Fruit fly (Drosophila melanogaster) whole organism, prepupa: ENCODE measurements around the gene HHEX.

Source experiments
- CG10631 ChIP-seq: fragments of 200-800 bp; sonication (Bioruptor generic); optimal IDR thresholded peaks from 2 replicates; lab custom pipeline; 2016; ENCODE audit warnings: missing biosample characterization, missing genetic modification characterization
- CG11294 ChIP-seq: fragments of 200-800 bp; sonication (Bioruptor generic); IDR thresholded peaks from 2 replicates; pipeline ENCODE4 v1.3.6; 2022; ENCODE audit warnings: missing biosample characterization, missing genetic modification characterization
- CG11902 ChIP-seq: fragments of 200-800 bp; sonication (Bioruptor generic); optimal IDR thresholded peaks from 3 replicates; lab custom pipeline; 2016; ENCODE audit warnings: missing biosample characterization, missing genetic modification characterization
- CG34406 ChIP-seq: fragments of 200-800 bp; sonication (Bioruptor generic); optimal IDR thresholded peaks from 3 replicates; lab custom pipeline; 2016; ENCODE audit warnings: missing biosample characterization, missing genetic modification characterization
- CG3919 ChIP-seq: fragments of 200-800 bp; sonication (Bioruptor generic); optimal IDR thresholded peaks from 3 replicates; lab custom pipeline; 2016; ENCODE audit warnings: missing biosample characterization, missing genetic modification characterization
- CG4318 ChIP-seq: fragments of 200-800 bp; sonication (Bioruptor generic); optimal IDR thresholded peaks from 3 replicates; lab custom pipeline; 2017; ENCODE audit warnings: missing biosample characterization, mild to moderate bottlenecking, missing genetic modification characterization
- CG6792 ChIP-seq: fragments of 200-800 bp; sonication (Bioruptor generic); optimal IDR thresholded peaks from 3 replicates; lab custom pipeline; 2016; ENCODE audit warnings: missing biosample characterization, missing genetic modification characterization
- CG7368 ChIP-seq: fragments of 200-800 bp; sonication (Bioruptor generic); optimal IDR thresholded peaks from 3 replicates; lab custom pipeline; 2016; ENCODE audit warnings: missing biosample characterization, missing genetic modification characterization
- CG8119 ChIP-seq: fragments of 200-800 bp; sonication (Bioruptor generic); IDR thresholded peaks from 3 replicates; pipeline ENCODE4 v1.3.6; 2022; ENCODE audit warnings: missing biosample characterization, missing genetic modification characterization
- CG9139 ChIP-seq: fragments of 200-800 bp; sonication (Bioruptor generic); optimal IDR thresholded peaks from 3 replicates; lab custom pipeline; 2017; ENCODE audit warnings: missing biosample characterization, mild to moderate bottlenecking, missing genetic modification characterization
- Eip75B ChIP-seq: fragments of 200-800 bp; sonication (Bioruptor generic); optimal IDR thresholded peaks from 3 replicates; lab custom pipeline; 2016; ENCODE audit warnings: missing biosample characterization, missing genetic modification characterization
- Eip93F ChIP-seq: fragments of 200-800 bp; sonication (Bioruptor generic); optimal IDR thresholded peaks from 2 replicates; lab custom pipeline; 2016; ENCODE audit warnings: missing biosample characterization, mild to moderate bottlenecking, missing genetic modification characterization
- Ets96B ChIP-seq: fragments of 200-800 bp; optimal IDR thresholded peaks from 2 replicates; lab custom pipeline; 2019; ENCODE audit warnings: missing biosample characterization, mild to moderate bottlenecking, missing genetic modification characterization, moderate library complexity
- Hr39 ChIP-seq: fragments of 200-800 bp; sonication (Bioruptor generic); optimal IDR thresholded peaks from 2 replicates; lab custom pipeline; 2016; ENCODE audit warnings: missing biosample characterization, missing genetic modification characterization
- Lpt ChIP-seq: fragments of 200-800 bp; sonication (Bioruptor generic); optimal IDR thresholded peaks from 3 replicates; lab custom pipeline; 2016; ENCODE audit warnings: missing biosample characterization, missing genetic modification characterization
- Met ChIP-seq: fragments of 200-800 bp; sonication (Bioruptor generic); optimal IDR thresholded peaks from 3 replicates; lab custom pipeline; 2016; ENCODE audit warnings: missing biosample characterization, missing genetic modification characterization
- OdsH ChIP-seq: fragments of 200-800 bp; sonication (Bioruptor generic); optimal IDR thresholded peaks from 3 replicates; lab custom pipeline; 2016; ENCODE audit warnings: missing biosample characterization, missing genetic modification characterization
- Smox ChIP-seq: fragments of 200-800 bp; sonication (Bioruptor generic); optimal IDR thresholded peaks from 3 replicates; lab custom pipeline; 2016; ENCODE audit warnings: missing biosample characterization, missing genetic modification characterization
- Sox102F ChIP-seq: fragments of 200-800 bp; sonication (Bioruptor generic); optimal IDR thresholded peaks from 2 replicates; lab custom pipeline; 2016; ENCODE audit warnings: missing biosample characterization, mild to moderate bottlenecking, missing genetic modification characterization
- Sox14 ChIP-seq: fragments of 200-800 bp; sonication (Bioruptor generic); optimal IDR thresholded peaks from 3 replicates; lab custom pipeline; 2016; ENCODE audit warnings: missing biosample characterization, missing genetic modification characterization
- Sox15 ChIP-seq: fragments of 200-800 bp; sonication (Bioruptor generic); optimal IDR thresholded peaks from 3 replicates; lab custom pipeline; 2016; ENCODE audit warnings: missing biosample characterization, missing genetic modification characterization
- achi ChIP-seq: fragments of 200-800 bp; sonication (Bioruptor generic); optimal IDR thresholded peaks from 3 replicates; lab custom pipeline; 2016; ENCODE audit warnings: missing biosample characterization, missing genetic modification characterization
- acj6 ChIP-seq: fragments of 200-800 bp; sonication (Bioruptor generic); optimal IDR thresholded peaks from 3 replicates; lab custom pipeline; 2016; ENCODE audit warnings: missing biosample characterization, missing genetic modification characterization
- dac ChIP-seq: fragments of 200-800 bp; sonication (Bioruptor generic); optimal IDR thresholded peaks from 2 replicates; lab custom pipeline; 2017; ENCODE audit warnings: missing biosample characterization, mild to moderate bottlenecking, missing genetic modification characterization
- dsx ChIP-seq: fragments of 200-800 bp; optimal IDR thresholded peaks from 3 replicates; lab custom pipeline; 2019; ENCODE audit warnings: missing biosample characterization, mild to moderate bottlenecking, missing genetic modification characterization, moderate library complexity; ENCODE audit not compliant: poor library complexity, severe bottlenecking
- eg ChIP-seq: fragments of 200-800 bp; sonication (Bioruptor generic); IDR thresholded peaks from 3 replicates; pipeline ENCODE4 v1.3.6; 2022; ENCODE audit warnings: missing biosample characterization, missing genetic modification characterization
- fd85E ChIP-seq: fragments of 200-800 bp; sonication (Bioruptor generic); optimal IDR thresholded peaks from 3 replicates; lab custom pipeline; 2016; ENCODE audit warnings: missing biosample characterization, missing genetic modification characterization
- fkh ChIP-seq: fragments of 200-800 bp; sonication (Bioruptor generic); optimal IDR thresholded peaks from 3 replicates; lab custom pipeline; 2017; ENCODE audit warnings: missing biosample characterization, mild to moderate bottlenecking, missing genetic modification characterization, moderate library complexity
- pdm3 ChIP-seq: fragments of 200-800 bp; sonication (Bioruptor generic); optimal IDR thresholded peaks from 3 replicates; lab custom pipeline; 2016; ENCODE audit warnings: missing biosample characterization, missing genetic modification characterization
- salr ChIP-seq, 2 experiments: fragments of 200-800 bp; sonication (Bioruptor generic); optimal IDR thresholded peaks; 3 replicates each; lab custom pipeline; 2016 to 2018; ENCODE audit warnings: missing biosample characterization in 2 of 2, missing genetic modification characterization in 2 of 2, mild to moderate bottlenecking in 1 of 2
- spab ChIP-seq: fragments of 200-800 bp; sonication (Bioruptor generic); optimal IDR thresholded peaks from 2 replicates; lab custom pipeline; 2017; ENCODE audit warnings: missing biosample characterization, mild to moderate bottlenecking, missing genetic modification characterization, missing genetic modification reagents
- svp ChIP-seq: fragments of 200-800 bp; sonication (Bioruptor generic); peaks from one replicate; lab custom pipeline; 2016; ENCODE audit warnings: missing biosample characterization, missing genetic modification characterization

Gene HHEX

DNA sequence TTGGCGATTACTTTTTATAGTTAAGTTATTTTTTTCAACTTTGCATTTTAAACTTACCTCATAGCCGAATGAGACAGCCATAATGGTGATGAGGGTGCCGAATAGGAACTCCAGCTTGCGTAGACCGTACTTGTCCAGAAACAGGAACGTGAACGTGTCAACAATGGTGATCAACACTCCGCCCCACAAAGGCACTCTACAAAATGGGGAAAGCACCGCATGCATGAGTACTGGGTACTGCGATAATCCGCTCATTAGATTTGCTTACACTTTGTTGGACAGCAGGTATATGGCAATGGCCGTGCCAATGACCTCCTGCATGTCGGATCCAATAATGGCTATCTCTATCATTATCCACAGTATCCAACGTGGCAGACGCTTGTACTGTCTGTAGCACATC is 23.2 kb downstream of the HHEX start:
- TF ChIP-seq salr (GFP tag; optimal IDR thresholded peaks at IDR 0.05; lab: Kevin White, UChicago) (no peak), CG4318 (no peak), CG3919 (GFP tag; lab: Kevin White, UChicago) (no peak), CG9139 (no peak), spab (GFP tag; lab: Kevin White, UChicago) (no peak), CG10631 (GFP tag; lab: Kevin White, UChicago) (no peak), acj6 (GFP tag; lab: Kevin White, UChicago) (no peak), fkh (GFP tag; lab: Kevin White, UChicago) (no peak), achi (GFP tag; lab: Kevin White, UChicago) (no peak), CG7368 (no peak), CG6792 (GFP tag; lab: Kevin White, UChicago) (no peak), Ets96B (tag; lab: Kevin White, UChicago) (no peak), svp (no peak), Hr39 (GFP tag; lab: Kevin White, UChicago) (no peak), pdm3 (GFP tag; lab: Kevin White, UChicago) (no peak)

DNA sequence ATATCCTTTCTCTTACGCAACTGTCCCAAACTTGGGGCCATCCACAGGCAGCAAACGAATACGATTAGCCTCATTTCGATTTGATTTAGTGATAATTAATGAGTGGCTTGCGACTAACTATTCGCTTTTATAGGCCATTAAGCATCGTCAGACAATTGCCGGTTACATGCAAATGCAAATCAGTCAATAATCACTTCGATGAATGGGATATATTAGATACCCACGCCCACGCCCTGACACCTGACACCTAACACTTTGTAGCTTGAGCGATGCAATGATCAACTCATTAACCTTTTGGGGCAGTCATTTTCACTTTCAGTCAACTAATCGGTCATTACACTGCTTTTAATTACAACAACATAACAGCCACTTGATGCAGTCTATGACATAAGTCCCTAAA is 29.9 kb downstream of the HHEX start, which contains the start of gene Jhbp15:
Gene Jhbp15 (minus strand): TSS at position 101 of the 400 bp plus-strand sequence.
- TF ChIP-seq Eip93F (GFP tag; lab: Kevin White, UChicago) (no peak), Sox15 (no peak), CG8119 (GFP tag; lab: Robert Waterston, UW) (no peak), Eip75B (GFP tag; lab: Kevin White, UChicago) (no peak), spab (GFP tag; lab: Kevin White, UChicago) (no peak), CG11294 (GFP tag; lab: Robert Waterston, UW) (no peak), CG7368 (no peak), Sox102F (GFP tag; lab: Kevin White, UChicago) (no peak)

DNA sequence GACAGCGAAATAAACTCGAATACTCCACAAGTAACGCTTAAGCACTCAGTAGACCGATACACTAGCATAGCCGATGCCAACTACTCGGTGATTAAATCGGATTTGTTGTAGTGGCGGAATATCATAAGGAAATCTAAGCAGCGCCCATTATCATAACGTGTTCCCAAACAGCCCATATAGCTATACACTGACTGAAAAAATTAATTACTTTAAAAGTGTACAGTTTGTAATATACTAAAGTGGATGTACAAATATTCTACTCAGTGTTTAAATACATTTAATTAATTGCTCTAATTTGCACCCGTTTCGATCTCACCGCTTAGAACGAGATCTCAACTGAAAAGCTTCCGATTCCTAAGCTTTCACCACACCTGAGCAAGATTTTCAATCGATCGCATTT is 32.0 kb downstream of the HHEX start, which contains the start of gene CG7079:
Gene CG7079 (minus strand): TSS at position 101 of the 400 bp plus-strand sequence.
- TF ChIP-seq eg (no peak), CG34406 (GFP tag; lab: Kevin White, UChicago) (no peak), Met (GFP tag; lab: Kevin White, UChicago) (no peak), CG9139 (no peak), OdsH (GFP tag; lab: Kevin White, UChicago) (no peak), Sox102F (GFP tag; lab: Kevin White, UChicago) (no peak), Sox14 (no peak), CG6792 (GFP tag; lab: Kevin White, UChicago) (no peak), Eip93F (GFP tag; lab: Kevin White, UChicago) (no peak), fd85E (no peak)

DNA sequence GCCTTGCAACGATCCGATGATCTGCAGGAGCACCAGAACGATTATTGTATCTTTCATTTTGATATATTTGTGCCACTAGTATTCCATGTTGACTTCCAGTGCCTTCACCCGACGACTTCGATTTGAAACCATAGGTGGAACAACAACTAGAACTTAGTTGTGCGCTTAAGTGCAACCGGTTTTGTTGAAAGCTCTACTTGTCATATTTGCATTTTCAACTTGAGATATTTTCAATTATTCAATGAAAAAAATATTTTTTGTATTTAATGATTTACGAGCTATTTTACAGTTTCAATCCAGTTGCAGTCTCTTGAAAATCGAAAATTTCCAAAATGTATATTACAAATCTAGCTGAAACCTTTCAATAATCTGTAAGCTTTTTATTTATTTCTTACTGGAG is 33.8 kb downstream of the HHEX start, which contains the start of gene CG31207:
Gene CG31207 (minus strand): TSS at position 101 of the 400 bp plus-strand sequence.
- TF ChIP-seq Smox (GFP tag; lab: Kevin White, UChicago) = no peak

DNA sequence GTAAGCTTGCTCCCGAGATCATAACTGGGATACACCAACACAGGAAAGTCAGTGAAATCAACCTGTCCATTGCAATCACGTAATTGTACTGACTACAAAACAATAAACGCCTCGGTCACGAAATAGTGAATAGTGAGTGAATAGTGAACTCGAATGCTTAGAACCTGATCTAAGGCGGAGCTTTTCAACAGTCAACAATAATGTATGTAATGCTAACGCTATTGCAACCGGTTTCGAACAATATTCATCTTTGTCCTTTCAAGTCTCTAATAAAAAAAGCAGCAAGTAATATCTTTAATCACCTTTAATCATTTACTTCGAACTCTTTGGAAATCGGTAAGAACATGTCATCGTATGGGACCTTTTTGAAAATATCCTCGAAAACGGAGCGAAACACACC is 35.0 kb downstream of the HHEX start, which contains the start of gene CG31189:
Gene CG31189 (minus strand): TSS at position 101 of the 400 bp plus-strand sequence.
- TF ChIP-seq dac = no peak
- TF ChIP-seq CG11902 (GFP tag; lab: Kevin White, UChicago) = no peak
- no peak for TF ChIP-seq dsx (GFP tag; lab: Kevin White, UChicago)
- TF ChIP-seq Sox14 = no peak
- no peak for TF ChIP-seq salr (GFP tag; optimal IDR thresholded peaks at IDR 0.05; lab: Kevin White, UChicago)
- no peak for TF ChIP-seq eg
- no peak for TF ChIP-seq Lpt (GFP tag; lab: Kevin White, UChicago)
